Fruit fly (Drosophila melanogaster) whole organism, prepupa: ENCODE data around the gene CG10993.

Source experiments
- CG11902 ChIP-seq: fragments of 200-800 bp; sonication (Bioruptor generic); optimal IDR thresholded peaks from 3 replicates; lab custom pipeline; 2016; ENCODE audit warnings: missing biosample characterization, missing genetic modification characterization
- CG15336 ChIP-seq: fragments of 200-800 bp; sonication (Bioruptor generic); IDR thresholded peaks from 2 replicates; pipeline ENCODE4 v1.3.6; 2022; ENCODE audit warnings: missing biosample characterization, missing genetic modification characterization
- CG3032 ChIP-seq: fragments of 200-800 bp; optimal IDR thresholded peaks from 2 replicates; lab custom pipeline; 2019; ENCODE audit warnings: missing biosample characterization, mild to moderate bottlenecking, missing genetic modification characterization, moderate library complexity
- CG8319 ChIP-seq: fragments of 200-800 bp; sonication (Bioruptor generic); optimal IDR thresholded peaks from 3 replicates; lab custom pipeline; 2016; ENCODE audit warnings: missing biosample characterization, missing genetic modification characterization
- Eip75B ChIP-seq: fragments of 200-800 bp; sonication (Bioruptor generic); optimal IDR thresholded peaks from 3 replicates; lab custom pipeline; 2016; ENCODE audit warnings: missing biosample characterization, missing genetic modification characterization
- Ets96B ChIP-seq: fragments of 200-800 bp; optimal IDR thresholded peaks from 2 replicates; lab custom pipeline; 2019; ENCODE audit warnings: missing biosample characterization, mild to moderate bottlenecking, missing genetic modification characterization, moderate library complexity
- Hr39 ChIP-seq: fragments of 200-800 bp; sonication (Bioruptor generic); optimal IDR thresholded peaks from 2 replicates; lab custom pipeline; 2016; ENCODE audit warnings: missing biosample characterization, missing genetic modification characterization
- Sox15 ChIP-seq: fragments of 200-800 bp; sonication (Bioruptor generic); optimal IDR thresholded peaks from 3 replicates; lab custom pipeline; 2016; ENCODE audit warnings: missing biosample characterization, missing genetic modification characterization
- achi ChIP-seq: fragments of 200-800 bp; sonication (Bioruptor generic); optimal IDR thresholded peaks from 3 replicates; lab custom pipeline; 2016; ENCODE audit warnings: missing biosample characterization, missing genetic modification characterization
- acj6 ChIP-seq: fragments of 200-800 bp; sonication (Bioruptor generic); optimal IDR thresholded peaks from 3 replicates; lab custom pipeline; 2016; ENCODE audit warnings: missing biosample characterization, missing genetic modification characterization
- fd59A ChIP-seq: fragments of 200-800 bp; sonication (Bioruptor generic); optimal IDR thresholded peaks from 2 replicates; lab custom pipeline; 2017; ENCODE audit warnings: missing biosample characterization, mild to moderate bottlenecking, missing genetic modification characterization, missing genetic modification reagents
- lz ChIP-seq: fragments of 200-800 bp; sonication (Bioruptor generic); optimal IDR thresholded peaks from 3 replicates; lab custom pipeline; 2016; ENCODE audit warnings: missing biosample characterization, missing genetic modification characterization
- ss ChIP-seq, 2 experiments: fragments of 200-800 bp; sonication (Bioruptor generic); optimal IDR thresholded peaks; 2 replicates in 1 of 2; 3 replicates in 1 of 2; lab custom pipeline; 2017 to 2018; ENCODE audit warnings: mild to moderate bottlenecking in 2 of 2, missing biosample characterization in 2 of 2, missing genetic modification characterization in 2 of 2, moderate library complexity in 1 of 2

DNA sequence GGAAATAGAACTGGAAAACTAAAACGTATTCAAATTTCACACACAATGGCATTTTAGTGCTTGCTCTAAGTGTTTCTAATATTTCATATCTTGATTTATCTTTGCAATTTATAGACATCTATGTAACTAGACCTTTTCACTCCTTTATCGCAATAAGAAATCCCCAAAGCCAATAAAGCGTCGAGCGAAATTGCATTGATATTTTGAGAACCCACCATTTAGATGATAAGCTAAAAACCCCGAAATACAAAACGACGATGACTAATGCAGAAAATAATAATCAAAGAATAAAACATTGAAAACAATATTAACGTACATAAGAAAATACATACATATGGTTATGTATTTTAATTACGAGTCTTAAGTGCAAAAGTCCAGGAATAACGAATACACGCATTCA is 12.3 kb downstream of the CG10993 start:
- TF ChIP-seq achi (GFP tag; lab: Kevin White, UChicago) = no peak
- no peak for TF ChIP-seq CG15336
- TF ChIP-seq ss (GFP tag; optimal IDR thresholded peaks at IDR 0.05; lab: Kevin White, UChicago) = no peak
- TF ChIP-seq Sox15 (GFP tag; lab: Kevin White, UChicago) = no peak
- TF ChIP-seq CG8319 = no peak
- no peak for TF ChIP-seq Ets96B
- no peak for TF ChIP-seq CG3032 (tag; lab: Kevin White, UChicago)
- TF ChIP-seq fd59A (GFP tag; lab: Kevin White, UChicago) = no peak
- TF ChIP-seq lz (GFP tag; lab: Kevin White, UChicago) = no peak
- TF ChIP-seq acj6 = no peak
- no peak for TF ChIP-seq Eip75B (GFP tag; lab: Kevin White, UChicago)
- TF ChIP-seq CG11902 (GFP tag; lab: Kevin White, UChicago) = no peak
- TF ChIP-seq Hr39 (GFP tag; lab: Kevin White, UChicago) = no peak
